Fruit fly (Drosophila melanogaster) whole organism, wandering third instar larva: Measurements from ENCODE around the gene zye.

Experiments
- Abd-B ChIP-seq: fragments of >200 bp; optimal IDR thresholded peaks from 2 replicates; lab custom pipeline; 2017; ENCODE audit warnings: missing biosample characterization, missing genetic modification characterization
- CrebA ChIP-seq: fragments of 200-800 bp; sonication (Bioruptor generic); optimal IDR thresholded peaks from 2 replicates; lab custom pipeline; 2016; ENCODE audit warnings: missing biosample characterization, mild to moderate bottlenecking, missing genetic modification characterization, borderline replicate concordance
- Sp1 ChIP-seq: fragments of 200-800 bp; sonication (Bioruptor generic); optimal IDR thresholded peaks from 3 replicates; lab custom pipeline; 2019; ENCODE audit warnings: missing biosample characterization, mild to moderate bottlenecking, missing genetic modification characterization, moderate library complexity
- psq ChIP-seq: fragments of 200-800 bp; sonication (Bioruptor generic); optimal IDR thresholded peaks from 3 replicates; lab custom pipeline; 2017; ENCODE audit warnings: missing biosample characterization, mild to moderate bottlenecking, missing genetic modification characterization, moderate library complexity
- woc ChIP-seq: sonication (Bioruptor generic); optimal IDR thresholded peaks from 2 replicates; lab custom pipeline; 2016; ENCODE audit warnings: missing biosample characterization, mild to moderate bottlenecking, missing genetic modification characterization

- TF ChIP-seq psq (GFP tag; lab: Kevin White, UChicago): no peak
- no peak for TF ChIP-seq Abd-B (GFP tag; lab: Kevin White, UChicago)
- TF ChIP-seq CrebA (GFP tag; lab: Kevin White, UChicago): no peak
- TF ChIP-seq woc (GFP tag; lab: Kevin White, UChicago): no peak
- TF ChIP-seq Sp1: no peak
These were observed 43.4 kb upstream of the zye start, which contains the start of gene CG13247 for dm6 chr3L:20370013-20370412.
